Fruit fly (Drosophila melanogaster): ENCODE measurements around the gene plh.

Gene plh

DNA sequence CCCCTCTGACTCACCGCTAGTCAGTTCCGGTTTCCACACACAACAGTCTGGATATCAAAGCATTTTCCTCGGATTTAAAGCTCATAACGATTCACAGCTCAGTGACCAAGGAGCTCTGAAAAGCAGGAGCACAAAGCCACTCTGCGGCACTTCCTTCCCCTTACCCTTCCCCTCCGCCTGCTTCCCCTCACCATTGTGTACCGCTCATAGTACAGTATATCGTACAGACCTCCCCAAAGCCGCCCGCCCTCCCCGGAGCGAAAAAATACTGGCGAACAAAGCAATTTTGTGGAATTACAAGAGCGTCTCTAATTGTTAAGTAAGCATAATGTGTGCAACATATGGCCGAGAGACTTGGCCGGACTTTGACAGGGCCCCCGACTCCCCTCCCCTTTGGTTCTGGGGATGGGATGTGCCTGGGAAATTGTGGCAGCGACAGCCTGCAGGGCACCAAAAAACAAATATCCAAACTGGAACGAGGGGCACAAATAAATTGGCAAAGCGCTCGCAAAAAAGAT is 29.7 kb downstream of the plh start (continued):
- TF ChIP-seq chinmo (GFP tag; IDR thresholded peaks at IDR 0.05; ENCODE audit: partially characterized antibody) (0 out of 4 replicates have a peak, but pooled peaks have one; percentile 44), pros (GFP tag; optimal IDR thresholded peaks at IDR 0.05) (peak; percentile 51), CG12769 (tag; optimal IDR thresholded peaks at IDR 0.05) (no peak), YL-1 (GFP tag; optimal IDR thresholded peaks at IDR 0.05) (no peak), crol (GFP tag; IDR thresholded peaks at IDR 0.05) (peak; percentile 91), cg (GFP tag; optimal IDR thresholded peaks at IDR 0.05) (no peak), CG34224 (GFP tag; IDR thresholded peaks at IDR 0.05; ENCODE audit: partially characterized antibody) (no peak), CG8290 (GFP tag; optimal IDR thresholded peaks at IDR 0.05) (no peak), CG8290 (tag; optimal IDR thresholded peaks at IDR 0.05) (peak in 1 of 2 experiments; percentile 19), Awh (GFP tag; IDR thresholded peaks at IDR 0.05) (0 out of 2 replicates have a peak, but pooled peaks have one; percentile 21), lov (optimal IDR thresholded peaks at IDR 0.05) (no peak), lov (GFP tag; IDR thresholded peaks at IDR 0.05) (no peak), CG1647 (GFP tag; optimal IDR thresholded peaks at IDR 0.05) (no peak), ase (GFP tag; IDR thresholded peaks at IDR 0.05) (no peak), CG10565 (GFP tag; optimal IDR thresholded peaks at IDR 0.05) (no peak), exex (tag; optimal IDR thresholded peaks at IDR 0.05) (no peak), ttk (GFP tag; IDR thresholded peaks at IDR 0.05) (no peak), NC2β (GFP tag; optimal IDR thresholded peaks at IDR 0.05) (no peak), kay (GFP tag; optimal IDR thresholded peaks at IDR 0.05) (no peak), D (optimal IDR thresholded peaks at IDR 0.05) (no peak), D (GFP tag; optimal IDR thresholded peaks at IDR 0.05) (peak; percentile 33), CG12744 (GFP tag; optimal IDR thresholded peaks at IDR 0.05) (no peak), twi (tag; optimal IDR thresholded peaks at IDR 0.05) (peak; percentile 85), CG31224 (GFP tag; IDR thresholded peaks at IDR 0.05) (no peak), dysf (GFP tag; IDR thresholded peaks at IDR 0.05) (no peak)

dm6 chr3R:4980069-4980797 is 30.6 kb downstream of the plh start:
- TF ChIP-seq onecut (GFP tag; IDR thresholded peaks at IDR 0.05), result peak; percentile 61
- TF ChIP-seq CG18476 (GFP tag; optimal IDR thresholded peaks at IDR 0.05), result peak; percentile 93
- no peak for TF ChIP-seq CG2889 (GFP tag; IDR thresholded peaks at IDR 0.05)
- TF ChIP-seq CG13894 (tag; optimal IDR thresholded peaks at IDR 0.05), result peak; percentile 34
- 0 out of 3 replicates have a peak, but pooled peaks have one; percentile 13 for TF ChIP-seq row (GFP tag; IDR thresholded peaks at IDR 0.05)
- TF ChIP-seq z (GFP tag; IDR thresholded peaks at IDR 0.05), result 0 out of 3 replicates have a peak, but pooled peaks have one; percentile 20
- 0 out of 3 replicates have a peak, but pooled peaks have one; percentile 6 for TF ChIP-seq ci (GFP tag; IDR thresholded peaks at IDR 0.05)
- TF ChIP-seq Med (GFP tag), result peak; percentile 69
- peak; percentile 89; the same call in 1 of the 3 replicates for TF ChIP-seq CG2199 (GFP tag; IDR thresholded peaks at IDR 0.05)
- TF ChIP-seq CG3407 (GFP tag; optimal IDR thresholded peaks at IDR 0.05), result no peak
- peak; percentile 34 for TF ChIP-seq zen (tag; optimal IDR thresholded peaks at IDR 0.05)
- TF ChIP-seq pros (GFP tag; optimal IDR thresholded peaks at IDR 0.05), result peak; percentile 89
- TF ChIP-seq nerfin-1 (tag; optimal IDR thresholded peaks at IDR 0.05), result peak; percentile 24
- TF ChIP-seq Awh (GFP tag; IDR thresholded peaks at IDR 0.05), result peak; percentile 18; the same call in 1 of the 2 replicates
- peak; percentile 12 for TF ChIP-seq Oli (tag; optimal IDR thresholded peaks at IDR 0.05)
- peak; percentile 53; the same call in 1 of the 2 replicates for TF ChIP-seq crol (GFP tag; IDR thresholded peaks at IDR 0.05)
- no peak for TF ChIP-seq CG5180 (GFP tag; optimal IDR thresholded peaks at IDR 0.05)
- TF ChIP-seq Deaf1 (tag; optimal IDR thresholded peaks at IDR 0.05), result peak; percentile 46
- peak; percentile 26 for TF ChIP-seq Hey (tag; optimal IDR thresholded peaks at IDR 0.05)
- peak; percentile 58 for TF ChIP-seq abd-A (tag; optimal IDR thresholded peaks at IDR 0.05)
- TF ChIP-seq CG8924 (tag; optimal IDR thresholded peaks at IDR 0.05), result peak; percentile 21
- peak; percentile 40 for TF ChIP-seq sens (GFP tag)
- TF ChIP-seq grn (GFP tag; optimal IDR thresholded peaks at IDR 0.05), result peak; percentile 36
- peak; percentile 42 for TF ChIP-seq CG7745 (tag; optimal IDR thresholded peaks at IDR 0.05)
- peak; percentile 44 for TF ChIP-seq twi (tag; optimal IDR thresholded peaks at IDR 0.05)
- TF ChIP-seq D (optimal IDR thresholded peaks at IDR 0.05), result no peak
- peak; percentile 41 for TF ChIP-seq D (GFP tag; optimal IDR thresholded peaks at IDR 0.05)
- no peak for TF ChIP-seq CG13287 (GFP tag; IDR thresholded peaks at IDR 0.05; ENCODE audit: partially characterized antibody)
- peak; percentile 90 for TF ChIP-seq kni (GFP tag; optimal IDR thresholded peaks at IDR 0.05)
